Fruit fly (Drosophila melanogaster): Measurements from ENCODE around the gene raskol.

The raskol gene

DNA sequence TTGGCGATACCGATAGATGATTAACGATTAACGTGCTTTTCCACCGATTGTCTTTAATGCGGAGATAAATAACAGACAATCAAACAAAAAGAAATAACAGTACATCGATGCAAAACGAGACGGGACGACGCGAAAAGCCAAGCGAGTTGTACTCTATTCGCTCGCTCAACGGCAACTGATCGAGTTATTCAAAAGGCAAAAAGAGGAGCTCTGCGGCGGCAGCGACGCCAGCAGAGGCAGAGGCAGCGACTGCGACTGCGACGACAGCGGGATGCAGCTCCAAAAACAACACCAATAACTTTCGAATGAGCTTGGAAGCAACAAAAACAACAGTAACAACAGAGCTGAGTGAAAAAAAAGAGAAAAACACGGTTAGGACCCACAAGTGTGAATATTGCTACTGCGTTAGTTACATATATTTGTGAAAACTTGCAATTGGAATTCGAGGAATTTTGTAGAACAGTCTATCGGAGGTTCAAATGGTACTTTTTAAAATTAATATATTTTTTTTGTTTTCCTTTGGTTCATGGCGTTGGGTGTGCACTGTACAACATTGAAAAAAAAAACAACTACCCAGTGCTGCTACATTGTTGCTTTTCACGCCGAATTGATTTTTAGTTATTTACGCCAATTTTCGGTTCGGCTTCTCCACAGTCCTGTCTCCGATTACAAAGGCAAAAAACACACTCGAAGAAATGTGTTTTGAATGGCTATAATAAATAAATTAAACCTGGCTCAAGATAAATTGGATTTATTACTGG, 27.0 kb upstream of the raskol start (continued):
- TF ChIP-seq corto (GFP tag; optimal IDR thresholded peaks at IDR 0.05) (peak; percentile 60), MTF-1 (GFP tag; optimal IDR thresholded peaks at IDR 0.05; ENCODE audit: borderline replicate concordance) (no peak), rib (GFP tag; IDR thresholded peaks at IDR 0.05) (peak; percentile 38; the same call in 1 of the 2 replicates), CG18262 (tag; optimal IDR thresholded peaks at IDR 0.05) (peak; percentile 66), Hey (tag; optimal IDR thresholded peaks at IDR 0.05) (no peak), seq (GFP tag; IDR thresholded peaks at IDR 0.05) (peak; percentile 62; the same call in 1 of the 2 replicates), zf30C (GFP tag; optimal IDR thresholded peaks at IDR 0.05) (no peak), CG17829 (tag; optimal IDR thresholded peaks at IDR 0.05) (peak; percentile 55), onecut (GFP tag; IDR thresholded peaks at IDR 0.05) (peak; percentile 61), NFAT (GFP tag; IDR thresholded peaks at IDR 0.05) (peak; percentile 41; the same call in 1 of the 2 replicates), CG8089 (GFP tag; optimal IDR thresholded peaks at IDR 0.05) (no peak), CG8359 (GFP tag; optimal IDR thresholded peaks at IDR 0.05; ENCODE audit: borderline replicate concordance) (no peak), sna (GFP tag; IDR thresholded peaks at IDR 0.05; ENCODE audit: partially characterized antibody) (no peak), CG12942 (GFP tag; optimal IDR thresholded peaks at IDR 0.05) (peak; percentile 33), croc (GFP tag; conservative IDR thresholded peaks at IDR 0.05) (peak; percentile 71; the same call in 2 of the 3 replicates), sug (tag; optimal IDR thresholded peaks at IDR 0.05) (no peak), cwo (GFP tag; optimal IDR thresholded peaks at IDR 0.05) (peak; percentile 11), CG7928 (GFP tag; optimal IDR thresholded peaks at IDR 0.05) (no peak), MBD-R2 (GFP tag; IDR thresholded peaks at IDR 0.05) (no peak; the same call in 1 of the 2 replicates), CG6813 (GFP tag; optimal IDR thresholded peaks at IDR 0.05) (peak; percentile 55), H2.0 (GFP tag; IDR thresholded peaks at IDR 0.05) (peak; percentile 82), CG1529 (GFP tag; optimal IDR thresholded peaks at IDR 0.05) (peak; percentile 44), vvl (GFP tag; IDR thresholded peaks at IDR 0.05) (peak; percentile 92), jumu (GFP tag; optimal IDR thresholded peaks at IDR 0.05) (no peak), h (optimal IDR thresholded peaks at IDR 0.05) (no peak), gce (GFP tag; IDR thresholded peaks at IDR 0.05) (peak; percentile 84), chif (GFP tag; optimal IDR thresholded peaks at IDR 0.05) (peak; percentile 8 to 24), abd-A (tag; optimal IDR thresholded peaks at IDR 0.05) (peak; percentile 23), unpg (GFP tag; optimal IDR thresholded peaks at IDR 0.05) (peak; percentile 64), Hr3 (GFP tag; optimal IDR thresholded peaks at IDR 0.05) (peak; percentile 25), CG11456 (GFP tag; IDR thresholded peaks at IDR 0.05) (peak; percentile 73; the same call in 1 of the 3 replicates), hbn (GFP tag; IDR thresholded peaks at IDR 0.05; ENCODE audit: partially characterized antibody) (no peak), CG3281 (GFP tag; optimal IDR thresholded peaks at IDR 0.05) (no peak), eve (GFP tag; optimal IDR thresholded peaks at IDR 0.05) (no peak), CG11723 (GFP tag; optimal IDR thresholded peaks at IDR 0.05) (no peak), pho (GFP tag; optimal IDR thresholded peaks at IDR 0.05) (peak; percentile 4), Hand (GFP tag; optimal IDR thresholded peaks at IDR 0.05) (no peak), amos (GFP tag; IDR thresholded peaks at IDR 0.05; ENCODE audit: partially characterized antibody) (no peak; the same call in 1 of the 2 replicates), dpn (GFP tag; optimal IDR thresholded peaks at IDR 0.05) (peak in 1 of 2 experiments; percentile 60), wek (GFP tag; optimal IDR thresholded peaks at IDR 0.05) (no peak), CG11398 (GFP tag; optimal IDR thresholded peaks at IDR 0.05) (no peak), CG15479 (GFP tag; optimal IDR thresholded peaks at IDR 0.05) (no peak), B-H1 (GFP tag; IDR thresholded peaks at IDR 0.05) (peak; percentile 72), Deaf1 (tag; optimal IDR thresholded peaks at IDR 0.05) (no peak), CG15514 (GFP tag; optimal IDR thresholded peaks at IDR 0.05) (peak; percentile 5), CG18619 (GFP tag; optimal IDR thresholded peaks at IDR 0.05) (no peak), CG2129 (GFP tag; IDR thresholded peaks at IDR 0.05; ENCODE audit: partially characterized antibody) (no peak), CG14050 (GFP tag; IDR thresholded peaks at IDR 0.05) (no peak), Doc2 (GFP tag; IDR thresholded peaks at IDR 0.05) (no peak)
